In genomic region chrV:13464123-13464522, ce11 we compare ENCODE assay signal across 6 worm cellular contexts.
TF ChIP-seq lines count a peak whose summit lies in the region.

No protein-coding gene starts in this region.

TF ChIP-seq in whole organism, L1 larva, 84 proteins besides CTCF, POLR2A, EP300 and RAD21 (continues in another document):
- TF ChIP-seq lsy-2 (tag; optimal IDR thresholded peaks at IDR 0.05; lab: Kevin White, UChicago) (peak in 1 of 2 experiments; percentile 8), fos-1 (tag; optimal IDR thresholded peaks at IDR 0.05; lab: Kevin White, UChicago) (no peak), Y116A8C.19 (tag; optimal IDR thresholded peaks at IDR 0.05; lab: Kevin White, UChicago; ENCODE audit: borderline replicate concordance) (no peak), snpc-4 (tag; optimal IDR thresholded peaks at IDR 0.05; lab: Kevin White, UChicago) (no peak), nhr-77 (tag; optimal IDR thresholded peaks at IDR 0.05; lab: Kevin White, UChicago) (no peak), nhr-85 (tag; lab: Kevin White, UChicago) (peak; percentile 67), nhr-76 (tag; optimal IDR thresholded peaks at IDR 0.05; lab: Kevin White, UChicago) (no peak), alr-1 (tag; optimal IDR thresholded peaks at IDR 0.05; lab: Kevin White, UChicago; ENCODE audit: borderline replicate concordance) (no peak), elt-2 (tag; optimal IDR thresholded peaks at IDR 0.05; lab: Kevin White, UChicago) (no peak), grh-1 (GFP tag; IDR thresholded peaks at IDR 0.05; lab: Robert Waterston, UW) (no peak), dpl-1 (GFP tag; optimal IDR thresholded peaks at IDR 0.05; lab: Kevin White, UChicago) (peak in 1 of 3 experiments; percentile 1), lin-15B (tag; optimal IDR thresholded peaks at IDR 0.05; lab: Kevin White, UChicago) (no peak), skn-1 (tag; optimal IDR thresholded peaks at IDR 0.05; lab: Kevin White, UChicago) (peak; percentile 73), ces-1 (GFP tag; optimal IDR thresholded peaks at IDR 0.05; lab: Kevin White, UChicago) (no peak), swsn-7 (tag; optimal IDR thresholded peaks at IDR 0.05; lab: Kevin White, UChicago) (no peak)

TF ChIP-seq in whole organism, L2 larva, 48 proteins besides CTCF, POLR2A, EP300 and RAD21 (continues in another document):
- TF ChIP-seq unc-55 (GFP tag; optimal IDR thresholded peaks at IDR 0.05; lab: Kevin White, UChicago) (no peak), snpc-4 (tag; optimal IDR thresholded peaks at IDR 0.05; lab: Kevin White, UChicago) (no peak), dmd-4 (tag; optimal IDR thresholded peaks at IDR 0.05; lab: Kevin White, UChicago) (no peak), blmp-1 (tag; optimal IDR thresholded peaks at IDR 0.05; lab: Kevin White, UChicago; ENCODE audit: insufficient read depth) (no peak), gmeb-1 (tag; optimal IDR thresholded peaks at IDR 0.05; lab: Kevin White, UChicago) (no peak), nhr-6 (tag; optimal IDR thresholded peaks at IDR 0.05; lab: Kevin White, UChicago) (no peak), ZK546.5 (tag; optimal IDR thresholded peaks at IDR 0.05; lab: Kevin White, UChicago) (no peak), sma-9 (GFP tag; optimal IDR thresholded peaks at IDR 0.05; lab: Kevin White, UChicago) (peak; percentile 3), sma-9 (tag; optimal IDR thresholded peaks at IDR 0.05; lab: Kevin White, UChicago) (no peak), sma-3 (GFP tag; optimal IDR thresholded peaks at IDR 0.05; lab: Kevin White, UChicago) (peak; percentile 24), ceh-16 (tag; optimal IDR thresholded peaks at IDR 0.05; lab: Kevin White, UChicago) (no peak), egl-27 (tag; optimal IDR thresholded peaks at IDR 0.05; lab: Kevin White, UChicago) (no peak), crh-2 (tag; optimal IDR thresholded peaks at IDR 0.05; lab: Kevin White, UChicago) (peak; percentile 1), ztf-4 (tag; optimal IDR thresholded peaks at IDR 0.05; lab: Kevin White, UChicago) (peak; percentile 1), C34F6.9 (tag; optimal IDR thresholded peaks at IDR 0.05; lab: Kevin White, UChicago) (no peak), nhr-129 (tag; optimal IDR thresholded peaks at IDR 0.05; lab: Kevin White, UChicago) (no peak)

TF ChIP-seq in whole organism, L3 larva, 47 proteins besides CTCF, POLR2A, EP300 and RAD21:
- TF ChIP-seq mdl-1 (tag; optimal IDR thresholded peaks at IDR 0.05; lab: Kevin White, UChicago), result no peak
- TF ChIP-seq elt-1 (tag; optimal IDR thresholded peaks at IDR 0.05; lab: Kevin White, UChicago), result no peak
- TF ChIP-seq mml-1 (tag; optimal IDR thresholded peaks at IDR 0.05; lab: Kevin White, UChicago), result no peak
- TF ChIP-seq skn-1 (tag; optimal IDR thresholded peaks at IDR 0.05; lab: Kevin White, UChicago), result peak; percentile 49
- TF ChIP-seq lin-15B (tag; optimal IDR thresholded peaks at IDR 0.05; lab: Kevin White, UChicago), result no peak
- TF ChIP-seq nhr-12 (tag; optimal IDR thresholded peaks at IDR 0.05; lab: Kevin White, UChicago), result no peak
- TF ChIP-seq nhr-25 (tag; optimal IDR thresholded peaks at IDR 0.05; lab: Kevin White, UChicago), result peak; percentile 34
- TF ChIP-seq jun-1 (tag; optimal IDR thresholded peaks at IDR 0.05; lab: Kevin White, UChicago), result no peak
- peak; percentile 9 for TF ChIP-seq elt-2 (tag; optimal IDR thresholded peaks at IDR 0.05; lab: Kevin White, UChicago)
- TF ChIP-seq egl-5 (tag; optimal IDR thresholded peaks at IDR 0.05; lab: Kevin White, UChicago), result no peak

TF ChIP-seq in whole organism, L4 larva, 104 proteins besides CTCF, POLR2A, EP300 and RAD21:
- TF ChIP-seq mep-1 (tag; optimal IDR thresholded peaks at IDR 0.05; lab: Kevin White, UChicago) (peak; percentile 27), pqm-1 (tag; optimal IDR thresholded peaks at IDR 0.05; lab: Kevin White, UChicago) (no peak), F26F4.8 (GFP tag; conservative IDR thresholded peaks at IDR 0.05; lab: Robert Waterston, UW) (no peak), ces-1 (GFP tag; optimal IDR thresholded peaks at IDR 0.05; lab: Kevin White, UChicago) (peak; percentile 18), daf-16 (GFP tag; optimal IDR thresholded peaks at IDR 0.05; lab: Kevin White, UChicago) (no peak), daf-16 (tag; optimal IDR thresholded peaks at IDR 0.05; lab: Kevin White, UChicago) (peak; percentile 4), D1046.2 (GFP tag; IDR thresholded peaks at IDR 0.05; lab: Robert Waterston, UW) (no peak), aha-1 (tag; lab: Kevin White, UChicago) (peak; percentile 54)

TF ChIP-seq in whole organism, mixed stage, embryonic, 35 proteins besides CTCF, POLR2A, EP300 and RAD21:
- TF ChIP-seq mab-5 (tag; optimal IDR thresholded peaks at IDR 0.05; lab: Kevin White, UChicago), result no peak
- TF ChIP-seq ces-1 (GFP tag; optimal IDR thresholded peaks at IDR 0.05; lab: Kevin White, UChicago), result peak; percentile 16

TF ChIP-seq in whole organism, young adult, 124 proteins besides CTCF, POLR2A, EP300 and RAD21:
- no peak for TF ChIP-seq K12H6.12 (tag; optimal IDR thresholded peaks at IDR 0.05; lab: Kevin White, UChicago)
- TF ChIP-seq ceh-27 (GFP tag; optimal IDR thresholded peaks at IDR 0.05; lab: Kevin White, UChicago), result peak; percentile 4
